Worm (Caenorhabditis elegans): Measurements from ENCODE around the gene adal-1.

ce11 chrII:6851938-6852337 is 41.5 kb downstream of the adal-1 start, which contains the start of gene C04A2.15:
- TF ChIP-seq lin-39 (tag; optimal IDR thresholded peaks at IDR 0.05) (no peak), nhr-90 (tag; optimal IDR thresholded peaks at IDR 0.05; ENCODE audit: poor library complexity) (no peak), skn-1 (tag; optimal IDR thresholded peaks at IDR 0.05) (no peak), fkh-10 (GFP tag; optimal IDR thresholded peaks at IDR 0.05) (no peak), sup-37 (GFP tag; optimal IDR thresholded peaks at IDR 0.05) (no peak), ceh-90 (tag; optimal IDR thresholded peaks at IDR 0.05) (no peak)

All from whole organism, L1 larva.